Worm (Caenorhabditis elegans) whole organism, young adult: ENCODE results near the gene C54G10.1.

Source experiments
- F39B2.1 ChIP-seq: fragments of 200-800 bp; sonication (Bioruptor generic); IDR thresholded peaks from 2 replicates; pipeline ENCODE4 v1.3.6; 2022; ENCODE audit warnings: missing genetic modification reagents, missing genetic modification characterization, missing compliant biosample characterization
- Y56A3A.18 ChIP-seq: fragments of 200-800 bp; sonication (Bioruptor generic); IDR thresholded peaks from 2 replicates; pipeline ENCODE4 v1.3.6; 2022; ENCODE audit warnings: missing genetic modification reagents, missing genetic modification characterization, missing compliant biosample characterization
- ama-1 ChIP-seq, 3 experiments: fragments of 150-350 bp in 1 of 3; sonication (generic microtip) in 2 of 3; optimal IDR thresholded peaks; 2 replicates each; lab custom pipeline; 2014 to 2018; ENCODE audit warnings: missing biosample characterization in 2 of 3, missing genetic modification characterization in 2 of 3, missing genetic modification reagents in 2 of 3
- ccch-3 ChIP-seq: fragments of 200-800 bp; sonication (Bioruptor generic); optimal IDR thresholded peaks from 2 replicates; lab custom pipeline; 2018; ENCODE audit warnings: mild to moderate bottlenecking, missing genetic modification characterization, missing compliant biosample characterization
- lag-1 ChIP-seq: fragments of 200-800 bp; sonication (Bioruptor generic); IDR thresholded peaks from 2 replicates; pipeline ENCODE4 v1.3.6; 2022; ENCODE audit warnings: missing genetic modification reagents, missing genetic modification characterization, missing compliant biosample characterization
- let-607 ChIP-seq, 2 experiments: fragments of 200-800 bp in 1 of 2; sonication (Bioruptor generic) in 1 of 2; sonication (generic microtip) in 1 of 2; optimal IDR thresholded peaks; 2 replicates each; lab custom pipeline; 2016 to 2018; ENCODE audit warnings: mild to moderate bottlenecking in 2 of 2, missing compliant biosample characterization in 2 of 2, missing genetic modification characterization in 2 of 2, moderate library complexity in 2 of 2, missing genotype in 1 of 2
- pha-4 ChIP-seq: fragments of 150-350 bp; sonication (generic microtip); optimal IDR thresholded peaks from 2 replicates; lab custom pipeline; 2014; ENCODE audit warnings: missing biosample characterization, missing genetic modification reagents, missing genetic modification characterization
- repo-1 ChIP-seq: sonication (generic microtip); optimal IDR thresholded peaks from 2 replicates; lab custom pipeline; 2017; ENCODE audit warnings: mild to moderate bottlenecking, missing genetic modification characterization, missing compliant biosample characterization
- snpc-4 ChIP-seq, 5 experiments: fragments of 150-350 bp in 1 of 5; sonication (generic microtip) in 4 of 5; optimal IDR thresholded peaks; 2 replicates each; lab custom pipeline; 2014 to 2018; ENCODE audit warnings: missing genetic modification characterization in 5 of 5, missing biosample characterization in 3 of 5, antibody characterized with exemption in 2 of 5, mild to moderate bottlenecking in 2 of 5, missing compliant biosample characterization in 2 of 5, missing genotype in 2 of 5, moderate library complexity in 2 of 5, missing genetic modification reagents in 1 of 5

- TF ChIP-seq snpc-4 (GFP tag; optimal IDR thresholded peaks at IDR 0.05; lab: Kevin White, UChicago) (no peak), snpc-4 (tag; optimal IDR thresholded peaks at IDR 0.05; lab: Kevin White, UChicago) (no peak), lag-1 (GFP tag; lab: Robert Waterston, UW) (no peak), ccch-3 (GFP tag; lab: Kevin White, UChicago) (no peak), repo-1 (tag; lab: Kevin White, UChicago) (no peak), F39B2.1 (GFP tag; lab: Robert Waterston, UW) (no peak), let-607 (tag; optimal IDR thresholded peaks at IDR 0.05; lab: Kevin White, UChicago) (no peak), ama-1 (optimal IDR thresholded peaks at IDR 0.05; lab: Kevin White, UChicago) (no peak), ama-1 (GFP tag; optimal IDR thresholded peaks at IDR 0.05; lab: Kevin White, UChicago) (no peak), pha-4 (no peak), Y56A3A.18 (no peak)
Observed at ce11 chrV:14620835-14621234, 20.1 kb upstream of the C54G10.1 start, which contains the start of gene hot-1.
